Fruit fly (Drosophila melanogaster): ENCODE data around the gene CG7611.

Gene CG7611

dm6 chr3L:21529108-21529507, 6.1 kb downstream of the CG7611 start, which contains the start of gene Arv1:
Gene Arv1 (minus strand): TSS chr3L:21529333.
- TF ChIP-seq Pif1A (GFP tag; optimal IDR thresholded peaks at IDR 0.05) (no peak), CG32121 (GFP tag; IDR thresholded peaks at IDR 0.05) (no peak), Pif1B (GFP tag; optimal IDR thresholded peaks at IDR 0.05) (no peak)

- no peak for TF ChIP-seq CG8301 (tag; optimal IDR thresholded peaks at IDR 0.05)
- TF ChIP-seq CG9948 (tag; optimal IDR thresholded peaks at IDR 0.05): no peak
- no peak for TF ChIP-seq CG13204 (GFP tag; optimal IDR thresholded peaks at IDR 0.05)
- no peak for TF ChIP-seq CG17806 (tag; optimal IDR thresholded peaks at IDR 0.05)
- TF ChIP-seq CG14655 (GFP tag; optimal IDR thresholded peaks at IDR 0.05): no peak
- TF ChIP-seq CG12605 (GFP tag; IDR thresholded peaks at IDR 0.05): no peak
- no peak for TF ChIP-seq Pif1B (GFP tag; optimal IDR thresholded peaks at IDR 0.05)
- TF ChIP-seq CG34367 (tag; optimal IDR thresholded peaks at IDR 0.05): no peak
- TF ChIP-seq CG15710 (tag; optimal IDR thresholded peaks at IDR 0.05): no peak
Measured at dm6 chr3L:21533270-21533948, 10.4 kb downstream of the CG7611 start, which contains the start of gene Mkrn1. Gene Mkrn1 (minus strand): TSS chr3L:21533713.

dm6 chr3L:21534360-21534759, 11.4 kb downstream of the CG7611 start, which contains the start of gene ppk5:
Gene ppk5 (plus strand): TSS chr3L:21534660.
- TF ChIP-seq CG12605 (GFP tag; IDR thresholded peaks at IDR 0.05) (no peak), CG10348 (GFP tag; IDR thresholded peaks at IDR 0.05) (no peak), Ets98B (GFP tag; IDR thresholded peaks at IDR 0.05) (no peak), CG32121 (GFP tag; IDR thresholded peaks at IDR 0.05) (no peak), CG8301 (tag; optimal IDR thresholded peaks at IDR 0.05) (no peak), gl (tag; optimal IDR thresholded peaks at IDR 0.05) (no peak), CG15710 (tag; optimal IDR thresholded peaks at IDR 0.05) (no peak), CG9948 (tag; optimal IDR thresholded peaks at IDR 0.05) (no peak), Pif1B (GFP tag; optimal IDR thresholded peaks at IDR 0.05) (no peak), CG17806 (tag; optimal IDR thresholded peaks at IDR 0.05) (no peak), EcR (GFP tag; optimal IDR thresholded peaks at IDR 0.05) (no peak), fd96Ca (GFP tag; IDR thresholded peaks at IDR 0.05) (no peak), Snoo (tag; optimal IDR thresholded peaks at IDR 0.05) (no peak), CG4496 (GFP tag; IDR thresholded peaks at IDR 0.05) (no peak), CG34367 (tag; optimal IDR thresholded peaks at IDR 0.05) (no peak), D1 (tag; optimal IDR thresholded peaks at IDR 0.05) (no peak), CG14655 (GFP tag; optimal IDR thresholded peaks at IDR 0.05) (no peak), CG13204 (GFP tag; optimal IDR thresholded peaks at IDR 0.05) (no peak)

dm6 chr3L:21536857-21537256, 13.9 kb downstream of the CG7611 start, which contains the start of gene Rpn10:
Gene Rpn10 (plus strand): TSS chr3L:21537000.
- no peak for TF ChIP-seq Pif1B (GFP tag; optimal IDR thresholded peaks at IDR 0.05)
- no peak for TF ChIP-seq gl (tag; optimal IDR thresholded peaks at IDR 0.05)
- TF ChIP-seq CG17806 (tag; optimal IDR thresholded peaks at IDR 0.05): no peak
- TF ChIP-seq CG32121 (GFP tag; IDR thresholded peaks at IDR 0.05): no peak
- no peak for TF ChIP-seq Pif1A (GFP tag; optimal IDR thresholded peaks at IDR 0.05)
- TF ChIP-seq CG10348 (GFP tag; IDR thresholded peaks at IDR 0.05): no peak
- no peak for TF ChIP-seq CG34367 (tag; optimal IDR thresholded peaks at IDR 0.05)
- TF ChIP-seq CG14655 (GFP tag; optimal IDR thresholded peaks at IDR 0.05): no peak
- TF ChIP-seq CG8301 (tag; optimal IDR thresholded peaks at IDR 0.05): no peak
- peak; percentile 6 for TF ChIP-seq Snoo (tag; optimal IDR thresholded peaks at IDR 0.05)
- no peak for TF ChIP-seq CG4496 (GFP tag; IDR thresholded peaks at IDR 0.05)
- TF ChIP-seq CG12605 (GFP tag; IDR thresholded peaks at IDR 0.05): no peak
- no peak for TF ChIP-seq CG13204 (GFP tag; optimal IDR thresholded peaks at IDR 0.05)
- no peak for TF ChIP-seq CG8159 (tag; optimal IDR thresholded peaks at IDR 0.05)
- no peak for TF ChIP-seq CG9948 (tag; optimal IDR thresholded peaks at IDR 0.05)
- peak; percentile 63 for TF ChIP-seq EcR (GFP tag; optimal IDR thresholded peaks at IDR 0.05)
- no peak for TF ChIP-seq Ets98B (GFP tag; IDR thresholded peaks at IDR 0.05)
- TF ChIP-seq CG15710 (tag; optimal IDR thresholded peaks at IDR 0.05): no peak
- no peak for TF ChIP-seq fd96Ca (GFP tag; IDR thresholded peaks at IDR 0.05)
- TF ChIP-seq rn (GFP tag; IDR thresholded peaks at IDR 0.05): no peak
- peak; percentile 27 for TF ChIP-seq D1 (tag; optimal IDR thresholded peaks at IDR 0.05)

- TF ChIP-seq CG10348 (GFP tag; IDR thresholded peaks at IDR 0.05) (no peak), CG8301 (tag; optimal IDR thresholded peaks at IDR 0.05) (no peak), CG14655 (GFP tag; optimal IDR thresholded peaks at IDR 0.05) (no peak), gl (tag; optimal IDR thresholded peaks at IDR 0.05) (no peak), CG34367 (tag; optimal IDR thresholded peaks at IDR 0.05) (no peak), CG17806 (tag; optimal IDR thresholded peaks at IDR 0.05) (no peak), EcR (GFP tag; optimal IDR thresholded peaks at IDR 0.05) (no peak), CG8159 (tag; optimal IDR thresholded peaks at IDR 0.05) (no peak), Pif1A (GFP tag; optimal IDR thresholded peaks at IDR 0.05) (no peak), Ets98B (GFP tag; IDR thresholded peaks at IDR 0.05) (no peak), CG9948 (tag; optimal IDR thresholded peaks at IDR 0.05) (no peak), Snoo (tag; optimal IDR thresholded peaks at IDR 0.05) (no peak), rn (GFP tag; IDR thresholded peaks at IDR 0.05) (no peak), CG32121 (GFP tag; IDR thresholded peaks at IDR 0.05) (no peak)
Measured at dm6 chr3L:21538893-21539244, 15.9 kb downstream of the CG7611 start.

Measured in whole organism, pupa.